Worm (Caenorhabditis elegans) whole organism, early embryonic: ENCODE results near the gene F48F7.3.

Experiments
- B0310.2 ChIP-seq: sonication (generic microtip); optimal IDR thresholded peaks from 2 replicates; lab custom pipeline; 2016; ENCODE audit warnings: mild to moderate bottlenecking, missing genetic modification characterization, missing compliant biosample characterization
- F13C5.2 ChIP-seq: sonication (generic microtip); optimal IDR thresholded peaks from 2 replicates; lab custom pipeline; 2017; ENCODE audit warnings: mild to moderate bottlenecking, missing genetic modification characterization, inconsistent platforms, missing compliant biosample characterization
- aly-1 ChIP-seq: sonication (generic microtip); optimal IDR thresholded peaks from 2 replicates; lab custom pipeline; 2016; ENCODE audit warnings: missing genetic modification characterization, missing compliant biosample characterization
- ama-1 ChIP-seq: fragments of 150-350 bp; optimal IDR thresholded peaks from 2 replicates; lab custom pipeline; 2014
- ceh-13 ChIP-seq: fragments of 200-800 bp; sonication (Bioruptor generic); optimal IDR thresholded peaks from 2 replicates; lab custom pipeline; 2018; ENCODE audit warnings: mild to moderate bottlenecking, missing genetic modification characterization, missing compliant biosample characterization
- ceh-36 ChIP-seq: sonication (generic microtip); optimal IDR thresholded peaks from 2 replicates; lab custom pipeline; 2016; ENCODE audit warnings: missing genetic modification characterization, inconsistent platforms, missing compliant biosample characterization
- ets-7 ChIP-seq: sonication (generic microtip); optimal IDR thresholded peaks from 2 replicates; lab custom pipeline; 2016; ENCODE audit warnings: missing genotype, missing genetic modification characterization, missing compliant biosample characterization
- flt-1 ChIP-seq: fragments of 200-800 bp; sonication (Bioruptor generic); IDR thresholded peaks from 2 replicates; pipeline ENCODE4 v1.3.6; 2022; ENCODE audit warnings: missing genetic modification characterization, missing compliant biosample characterization
- hmbx-1 ChIP-seq: sonication (generic microtip); optimal IDR thresholded peaks from 2 replicates; lab custom pipeline; 2016; ENCODE audit warnings: mild to moderate bottlenecking, missing genetic modification characterization, missing compliant biosample characterization
- hmg-4 ChIP-seq: fragments of 200-800 bp; sonication (Bioruptor generic); optimal IDR thresholded peaks from 2 replicates; lab custom pipeline; 2018; ENCODE audit warnings: mild to moderate bottlenecking, missing genetic modification characterization, missing compliant biosample characterization
- hnd-1 ChIP-seq: sonication (generic microtip); optimal IDR thresholded peaks from 2 replicates; lab custom pipeline; 2016; ENCODE audit warnings: missing genetic modification characterization, missing compliant biosample characterization
- pes-1 ChIP-seq: fragments of 200-800 bp; sonication (Bioruptor generic); IDR thresholded peaks from 2 replicates; pipeline ENCODE4 v1.3.6; 2022; ENCODE audit warnings: missing genetic modification reagents, missing genetic modification characterization, missing compliant biosample characterization
- scrt-1 ChIP-seq: fragments of 200-800 bp; sonication (Bioruptor generic); IDR thresholded peaks from 2 replicates; pipeline ENCODE4 v1.3.6; 2022; ENCODE audit warnings: missing genetic modification characterization, missing compliant biosample characterization
- sea-1 ChIP-seq: fragments of 200-800 bp; sonication (Bioruptor generic); conservative IDR thresholded peaks from 2 replicates; pipeline ENCODE4 v1.3.6; 2022; ENCODE audit warnings: missing genetic modification characterization, missing compliant biosample characterization
- tbx-11 ChIP-seq: fragments of 200-800 bp; sonication (Bioruptor generic); IDR thresholded peaks from 2 replicates; pipeline ENCODE4 v1.3.6; 2022; ENCODE audit warnings: missing genetic modification characterization, missing compliant biosample characterization
- tbx-37 ChIP-seq: fragments of 200-800 bp; sonication (Bioruptor generic); conservative IDR thresholded peaks from 2 replicates; pipeline ENCODE4 v1.3.6; 2022; ENCODE audit warnings: missing genetic modification reagents, missing genetic modification characterization, missing compliant biosample characterization
- tra-4 ChIP-seq: sonication (generic microtip); optimal IDR thresholded peaks from 2 replicates; lab custom pipeline; 2017; ENCODE audit warnings: missing genetic modification characterization, missing compliant biosample characterization

The F48F7.3 gene

DNA sequence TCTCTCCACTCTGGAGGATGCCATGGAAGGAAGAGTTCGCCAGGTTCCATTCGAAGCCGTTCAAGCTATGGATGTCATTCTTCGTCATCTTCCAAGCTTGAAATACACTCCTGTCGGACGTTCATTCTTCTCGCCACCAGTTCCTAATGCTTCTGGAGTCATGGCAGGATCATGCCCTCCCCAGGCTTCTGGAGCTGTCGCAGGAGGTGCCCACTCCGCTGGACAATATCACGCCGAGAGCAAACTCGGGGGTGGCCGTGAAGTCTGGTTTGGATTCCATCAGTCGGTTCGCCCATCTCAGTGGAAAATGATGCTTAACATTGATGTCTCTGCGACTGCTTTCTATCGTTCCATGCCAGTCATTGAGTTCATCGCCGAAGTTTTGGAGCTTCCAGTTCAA is 11.0 kb upstream of the F48F7.3 start:
- no peak for TF ChIP-seq tbx-37 (GFP tag; lab: Robert Waterston, UW)

DNA sequence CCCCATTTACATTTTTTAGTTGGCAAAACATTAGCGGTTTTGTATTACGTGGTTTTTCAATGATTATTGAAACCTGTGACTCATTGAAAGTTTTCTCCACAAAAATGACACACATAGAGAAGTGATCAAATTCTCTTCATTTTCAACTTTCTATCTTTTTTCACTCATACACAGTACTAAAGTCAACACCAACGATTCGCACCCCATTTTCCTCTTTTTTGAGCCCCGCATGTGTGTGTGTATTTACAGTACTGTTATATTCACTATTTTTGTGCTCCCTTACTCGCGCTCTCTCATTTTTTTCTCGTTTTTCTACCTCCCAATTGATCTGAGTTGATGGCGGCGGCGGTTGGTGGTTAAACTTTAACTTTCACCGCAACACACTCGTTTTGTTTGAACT is 4.9 kb upstream of the F48F7.3 start:
- TF ChIP-seq ama-1 (lab: Kevin White, UChicago): no peak
- TF ChIP-seq F13C5.2 (tag; lab: Kevin White, UChicago): no peak
- no peak for TF ChIP-seq sea-1
- no peak for TF ChIP-seq ceh-13 (GFP tag; lab: Kevin White, UChicago)
- TF ChIP-seq aly-1 (tag; lab: Kevin White, UChicago): no peak
- no peak for TF ChIP-seq tbx-11 (GFP tag; lab: Robert Waterston, UW)
- TF ChIP-seq hmg-4: no peak
- TF ChIP-seq flt-1 (GFP tag; lab: Robert Waterston, UW): no peak
- no peak for TF ChIP-seq hmbx-1
- TF ChIP-seq pes-1 (GFP tag; lab: Robert Waterston, UW): no peak
- TF ChIP-seq tra-4 (tag; lab: Kevin White, UChicago): no peak
- TF ChIP-seq hnd-1 (tag; lab: Kevin White, UChicago): no peak
- no peak for TF ChIP-seq ceh-36
- no peak for TF ChIP-seq ets-7
- TF ChIP-seq tbx-37 (GFP tag; lab: Robert Waterston, UW): no peak

DNA sequence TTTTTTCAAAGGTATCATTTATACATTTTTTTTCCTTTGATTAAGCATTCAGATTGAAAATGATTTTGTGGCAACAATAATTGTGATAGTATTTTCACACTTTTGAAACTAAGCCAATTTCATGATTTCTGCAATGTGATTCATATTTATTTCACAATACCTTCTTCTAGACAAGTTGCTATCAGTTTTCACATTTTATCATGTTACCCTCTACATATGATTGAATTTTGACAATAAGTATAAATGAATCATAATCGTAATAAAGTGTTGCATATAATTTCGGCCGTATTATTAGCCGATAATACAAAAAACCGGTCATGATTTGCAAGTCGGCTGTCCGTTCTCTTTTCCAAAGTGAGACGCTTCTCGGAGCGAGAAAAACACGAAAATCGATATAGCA is 3.9 kb upstream of the F48F7.3 start:
- TF ChIP-seq ets-7: no peak

DNA sequence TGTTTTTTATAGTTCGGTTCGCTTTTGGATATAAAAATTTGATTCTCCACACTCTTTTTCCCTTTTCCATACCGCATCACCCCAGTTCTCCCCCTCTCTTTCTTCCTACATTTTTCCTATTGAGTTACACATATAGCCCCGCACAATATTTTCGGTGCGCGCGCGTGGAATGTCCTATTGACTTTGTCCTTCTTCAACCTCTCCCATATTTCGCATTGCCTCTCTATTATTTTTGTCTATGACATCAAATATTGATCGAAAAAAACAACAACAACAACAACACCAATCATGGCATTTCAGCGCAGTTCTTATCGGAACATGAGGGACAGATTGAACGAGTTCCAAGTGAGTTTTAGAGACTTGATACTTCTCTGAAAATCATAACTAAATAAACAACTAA is 3.5 kb upstream of the F48F7.3 start, which contains the start of gene syx-2:
Gene syx-2 (plus strand): TSS at position 301 of the 400 bp plus-strand sequence.
- no peak for TF ChIP-seq scrt-1 (GFP tag; lab: Robert Waterston, UW)
- TF ChIP-seq F13C5.2 (tag; lab: Kevin White, UChicago): no peak
- no peak for TF ChIP-seq tbx-37 (GFP tag; lab: Robert Waterston, UW)
- no peak for TF ChIP-seq hnd-1 (tag; lab: Kevin White, UChicago)

DNA sequence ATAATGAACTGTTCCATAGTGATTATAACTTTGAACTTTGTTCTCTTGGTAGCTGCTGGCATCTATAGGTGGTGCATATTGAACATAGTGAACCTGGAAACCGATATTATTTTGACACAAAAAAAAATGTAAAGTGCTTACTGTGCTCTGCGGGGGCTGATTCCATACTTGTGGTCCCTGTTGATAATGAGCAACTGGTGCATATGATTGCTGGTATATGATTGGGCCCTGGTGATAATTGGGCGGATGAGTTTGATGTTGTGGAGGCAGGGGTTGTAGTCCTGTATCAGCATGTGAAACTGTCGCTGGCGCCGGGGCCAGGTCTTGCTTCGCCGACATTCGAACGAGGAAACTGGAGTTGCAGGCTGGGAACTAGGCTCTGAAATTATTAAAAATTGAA is 5.0 kb downstream of the F48F7.3 start, which contains the start of gene pqn-39:
Gene pqn-39 (minus strand): TSS at position 385 of the 400 bp plus-strand sequence.
- TF ChIP-seq ama-1 (lab: Kevin White, UChicago): no peak
- no peak for TF ChIP-seq aly-1 (tag; lab: Kevin White, UChicago)
- no peak for TF ChIP-seq hmg-4
- no peak for TF ChIP-seq ceh-13 (GFP tag; lab: Kevin White, UChicago)
- TF ChIP-seq sea-1: no peak
- TF ChIP-seq F13C5.2 (tag; lab: Kevin White, UChicago): no peak
- no peak for TF ChIP-seq flt-1 (GFP tag; lab: Robert Waterston, UW)
- TF ChIP-seq pes-1 (GFP tag; lab: Robert Waterston, UW): no peak
- no peak for TF ChIP-seq hnd-1 (tag; lab: Kevin White, UChicago)
- TF ChIP-seq B0310.2 (tag; lab: Kevin White, UChicago): no peak
- no peak for TF ChIP-seq ceh-36
- no peak for TF ChIP-seq ets-7
- no peak for TF ChIP-seq tra-4 (tag; lab: Kevin White, UChicago)
- TF ChIP-seq tbx-11 (GFP tag; lab: Robert Waterston, UW): no peak
- no peak for TF ChIP-seq scrt-1 (GFP tag; lab: Robert Waterston, UW)
- no peak for TF ChIP-seq hmbx-1

DNA sequence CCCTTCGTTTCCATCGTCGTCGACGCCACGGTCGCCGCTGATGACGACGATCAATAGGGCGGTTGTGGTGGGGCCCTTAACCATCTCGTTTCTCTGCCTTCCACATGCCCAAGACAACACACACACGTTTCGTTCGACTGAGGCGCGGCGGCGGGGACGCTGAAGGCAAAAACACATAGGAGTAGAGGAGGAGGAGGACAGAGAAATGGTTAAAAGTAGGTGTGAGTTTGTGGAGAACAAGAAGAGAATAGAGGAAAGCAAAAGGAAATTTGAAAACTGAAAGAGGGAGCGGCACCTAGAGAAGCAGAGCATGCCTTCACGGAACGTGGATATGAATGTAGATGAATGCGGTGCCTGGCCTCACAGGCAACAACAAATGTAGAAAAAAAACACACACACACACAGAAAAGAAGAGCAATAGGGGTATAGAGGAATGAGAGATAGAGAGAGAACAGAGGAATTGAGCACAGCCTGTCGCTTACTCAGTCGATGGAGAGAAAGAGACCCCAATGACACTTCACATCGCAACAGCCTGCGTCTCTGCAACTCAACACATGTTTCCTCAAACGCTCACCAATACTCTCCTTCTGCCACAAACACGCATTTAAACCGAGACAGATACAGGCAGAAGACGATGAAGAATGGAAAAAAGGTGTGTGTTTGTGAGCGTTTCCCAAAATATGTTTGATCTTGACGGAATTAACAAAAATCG is 6.1 kb downstream of the F48F7.3 start:
- no peak for TF ChIP-seq ama-1 (lab: Kevin White, UChicago)
- TF ChIP-seq hmg-4: peak; percentile 74
- TF ChIP-seq tbx-37 (GFP tag; lab: Robert Waterston, UW): 0 out of 2 replicates have a peak, but pooled peaks have one; percentile 7
- TF ChIP-seq F13C5.2 (tag; lab: Kevin White, UChicago): no peak

DNA sequence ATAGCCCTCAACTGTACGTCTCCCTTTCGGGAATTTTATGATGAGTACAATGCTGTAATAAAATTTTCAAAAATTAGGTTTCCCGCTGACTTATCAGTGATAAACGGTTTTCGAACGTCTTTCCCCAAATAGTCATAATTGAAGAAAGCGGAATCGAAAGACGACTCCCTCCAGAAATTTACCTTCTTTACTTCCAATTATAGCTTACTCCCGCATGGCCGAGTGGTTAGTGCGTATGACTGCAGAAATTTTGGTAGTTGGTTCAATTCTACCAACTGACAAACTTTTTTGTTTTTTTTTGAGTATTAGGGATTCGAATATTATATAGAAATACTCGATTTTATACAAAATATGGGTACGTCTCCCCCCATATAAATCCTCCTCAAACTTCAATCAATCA is 9.8 kb downstream of the F48F7.3 start:
- TF ChIP-seq tbx-37 (GFP tag; lab: Robert Waterston, UW): 0 out of 2 replicates have a peak, but pooled peaks have one; percentile 34
- 0 out of 2 replicates have a peak, but pooled peaks have one; percentile 4 for TF ChIP-seq flt-1 (GFP tag; lab: Robert Waterston, UW)
- 0 out of 2 replicates have a peak, but pooled peaks have one; percentile 7 for TF ChIP-seq sea-1
- peak; percentile 15; the same call in 1 of the 2 replicates for TF ChIP-seq pes-1 (GFP tag; lab: Robert Waterston, UW)

DNA sequence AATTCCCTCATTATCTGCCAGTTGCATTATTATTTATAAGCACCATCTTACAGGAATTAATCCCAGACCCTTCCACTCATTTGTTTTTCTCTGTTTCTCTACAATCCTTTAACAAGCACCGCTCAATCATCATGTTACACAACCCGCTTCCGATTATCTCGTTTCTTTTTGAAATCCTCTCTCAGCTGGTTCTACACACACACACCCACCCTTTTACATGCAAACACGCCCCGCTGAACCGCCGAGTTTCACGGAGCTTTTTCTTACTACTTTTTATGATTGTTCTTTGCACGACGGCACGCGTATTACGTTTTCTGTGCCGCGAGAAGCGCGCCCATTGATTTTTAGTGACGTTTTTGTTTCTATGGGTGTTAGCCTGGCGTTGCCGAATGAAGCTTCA is 10.5 kb downstream of the F48F7.3 start:
- TF ChIP-seq hnd-1 (tag; lab: Kevin White, UChicago) (no peak), tbx-37 (GFP tag; lab: Robert Waterston, UW) (no peak), flt-1 (GFP tag; lab: Robert Waterston, UW) (no peak), F13C5.2 (tag; lab: Kevin White, UChicago) (no peak)

DNA sequence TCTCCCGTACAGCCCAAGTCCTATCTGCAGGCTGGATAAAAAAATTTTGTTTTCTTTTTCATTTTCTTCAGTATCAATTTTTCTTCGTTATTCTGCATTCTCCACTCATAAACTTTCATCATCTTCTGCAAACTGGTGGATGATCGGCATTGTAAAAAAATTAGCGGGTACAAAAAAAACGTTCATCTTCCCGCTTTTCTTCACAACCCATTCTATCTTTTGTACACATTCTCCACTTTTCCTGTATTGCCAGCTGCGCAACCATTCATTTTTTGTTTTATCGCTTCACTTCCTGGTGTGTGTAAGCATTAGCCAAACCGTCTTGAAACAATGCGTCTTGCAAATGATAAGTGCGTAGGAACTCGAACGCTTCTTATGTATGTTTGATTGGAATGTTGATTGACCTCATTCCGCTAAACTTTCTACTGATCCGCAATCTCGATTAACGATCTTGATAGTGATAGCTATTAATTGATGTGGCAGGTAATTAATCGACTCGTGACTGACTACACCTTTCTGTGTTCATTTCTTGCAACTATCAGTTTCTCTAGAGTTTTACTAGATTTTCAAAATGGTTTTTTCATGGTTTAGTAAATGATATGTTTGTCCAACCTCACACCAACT is 11.3 kb downstream of the F48F7.3 start:
- no peak for TF ChIP-seq hmg-4
- no peak for TF ChIP-seq sea-1
- TF ChIP-seq ceh-36: no peak
- no peak for TF ChIP-seq tbx-11 (GFP tag; lab: Robert Waterston, UW)
- no peak for TF ChIP-seq aly-1 (tag; lab: Kevin White, UChicago)
- TF ChIP-seq B0310.2 (tag; lab: Kevin White, UChicago): no peak
- TF ChIP-seq ets-7: no peak
- TF ChIP-seq flt-1 (GFP tag; lab: Robert Waterston, UW): no peak
- TF ChIP-seq ama-1 (lab: Kevin White, UChicago): no peak
- TF ChIP-seq F13C5.2 (tag; lab: Kevin White, UChicago): no peak
- TF ChIP-seq hmbx-1: no peak
- no peak for TF ChIP-seq scrt-1 (GFP tag; lab: Robert Waterston, UW)
- no peak for TF ChIP-seq tbx-37 (GFP tag; lab: Robert Waterston, UW)
- TF ChIP-seq pes-1 (GFP tag; lab: Robert Waterston, UW): no peak
